Worm (Caenorhabditis elegans): ENCODE results near the gene F44B9.9.

ce11 chrIII:7981938-7982337, 48.9 kb downstream of the F44B9.9 start:
- TF ChIP-seq him-1 (tag; optimal IDR thresholded peaks at IDR 0.05) (no peak), let-607 (tag; optimal IDR thresholded peaks at IDR 0.05) (no peak), K11D2.4 (GFP tag; IDR thresholded peaks at IDR 0.05) (no peak), nhr-120 (GFP tag; IDR thresholded peaks at IDR 0.05) (no peak), nhr-80 (tag; optimal IDR thresholded peaks at IDR 0.05) (no peak), ZK185.1 (tag; optimal IDR thresholded peaks at IDR 0.05; ENCODE audit: poor library complexity, severe bottlenecking) (no peak), lin-35 (GFP tag; optimal IDR thresholded peaks at IDR 0.05) (no peak)
